Worm (Caenorhabditis elegans) whole organism, L3 larva: ENCODE measurements around the gene idhb-1.

Experiments
- R02D3.7 ChIP-seq: fragments of 150-350 bp; optimal IDR thresholded peaks from 2 replicates; lab custom pipeline; 2014; ENCODE audit warnings: missing biosample characterization, missing genetic modification characterization
- ZK546.5 ChIP-seq: sonication (generic microtip); optimal IDR thresholded peaks from 2 replicates; lab custom pipeline; 2017; ENCODE audit warnings: missing biosample characterization, missing genetic modification characterization
- aly-2 ChIP-seq: fragments of 150-350 bp; optimal IDR thresholded peaks from 2 replicates; lab custom pipeline; 2014; ENCODE audit warnings: missing biosample characterization, missing genetic modification characterization
- ceh-16 ChIP-seq: sonication (generic microtip); optimal IDR thresholded peaks from 2 replicates; lab custom pipeline; 2017; ENCODE audit warnings: missing biosample characterization, missing genetic modification characterization
- ceh-28 ChIP-seq: fragments of 150-350 bp; optimal IDR thresholded peaks from 2 replicates; lab custom pipeline; 2014; ENCODE audit warnings: missing biosample characterization, missing genetic modification reagents, missing genetic modification characterization
- ceh-82 ChIP-seq: fragments of 150-350 bp; optimal IDR thresholded peaks from 2 replicates; lab custom pipeline; 2014; ENCODE audit warnings: missing biosample characterization, missing genetic modification characterization
- ceh-9 ChIP-seq: sonication (generic microtip); optimal IDR thresholded peaks from 2 replicates; lab custom pipeline; 2018; ENCODE audit warnings: missing biosample characterization, missing genetic modification characterization
- daf-12 ChIP-seq: fragments of 150-350 bp; optimal IDR thresholded peaks from 2 replicates; lab custom pipeline; 2014; ENCODE audit warnings: missing biosample characterization, missing genetic modification reagents, missing genetic modification characterization
- egl-27 ChIP-seq: sonication (generic microtip); optimal IDR thresholded peaks from 4 replicates; lab custom pipeline; 2017; ENCODE audit warnings: missing biosample characterization, missing genetic modification reagents, missing genetic modification characterization
- egl-5 ChIP-seq: fragments of 150-350 bp; optimal IDR thresholded peaks from 2 replicates; lab custom pipeline; 2017; ENCODE audit warnings: missing biosample characterization, missing genetic modification reagents, missing genetic modification characterization, inconsistent platforms
- elt-1 ChIP-seq: fragments of 150-350 bp; optimal IDR thresholded peaks from 2 replicates; lab custom pipeline; 2014; ENCODE audit warnings: missing biosample characterization, missing genetic modification characterization
- elt-2 ChIP-seq: sonication (generic microtip); optimal IDR thresholded peaks from 2 replicates; lab custom pipeline; 2016; ENCODE audit warnings: missing genetic modification reagents, mild to moderate bottlenecking, missing genetic modification characterization, missing compliant biosample characterization
- eor-1 ChIP-seq, 2 experiments: fragments of 150-350 bp; optimal IDR thresholded peaks; 2 replicates each; lab custom pipeline; 2014 to 2018; ENCODE audit warnings: missing biosample characterization in 2 of 2, missing genetic modification characterization in 2 of 2
- fkh-10 ChIP-seq: sonication (generic microtip); optimal IDR thresholded peaks from 2 replicates; lab custom pipeline; 2017; ENCODE audit warnings: missing biosample characterization, missing genetic modification reagents, missing genetic modification characterization
- fkh-2 ChIP-seq: fragments of 150-350 bp; optimal IDR thresholded peaks from 2 replicates; lab custom pipeline; 2014; ENCODE audit warnings: missing biosample characterization, missing genetic modification reagents, missing genetic modification characterization
- fos-1 ChIP-seq: fragments of 150-350 bp; optimal IDR thresholded peaks from 2 replicates; lab custom pipeline; 2014; ENCODE audit warnings: missing biosample characterization, missing genetic modification characterization
- hmg-11 ChIP-seq: sonication (generic microtip); optimal IDR thresholded peaks from 2 replicates; lab custom pipeline; 2016; ENCODE audit warnings: missing genetic modification characterization, missing compliant biosample characterization
- lin-15B ChIP-seq: fragments of 150-350 bp; optimal IDR thresholded peaks from 2 replicates; lab custom pipeline; 2014; ENCODE audit warnings: missing biosample characterization, missing genetic modification characterization
- lin-39 ChIP-seq: fragments of 150-350 bp; optimal IDR thresholded peaks from 2 replicates; lab custom pipeline; 2018; ENCODE audit warnings: missing biosample characterization, missing genetic modification reagents, missing genetic modification characterization
- mdl-1 ChIP-seq: fragments of 150-350 bp; optimal IDR thresholded peaks from 2 replicates; lab custom pipeline; 2014; ENCODE audit warnings: missing biosample characterization, missing genetic modification characterization
- mml-1 ChIP-seq: fragments of 150-350 bp; sonication (generic microtip); optimal IDR thresholded peaks from 3 replicates; lab custom pipeline; 2014; ENCODE audit warnings: missing biosample characterization, missing genetic modification characterization
- nfya-1 ChIP-seq: sonication (generic microtip); optimal IDR thresholded peaks from 2 replicates; lab custom pipeline; 2017; ENCODE audit warnings: missing genetic modification characterization, mild to moderate bottlenecking, missing compliant biosample characterization, antibody characterized with exemption, moderate library complexity; ENCODE audit not compliant: insufficient read depth
- nhr-23 ChIP-seq: fragments of 150-350 bp; optimal IDR thresholded peaks from 2 replicates; lab custom pipeline; 2014; ENCODE audit warnings: missing biosample characterization, missing genetic modification reagents, missing genetic modification characterization
- nhr-237 ChIP-seq: fragments of 150-350 bp; optimal IDR thresholded peaks from 2 replicates; lab custom pipeline; 2014; ENCODE audit warnings: missing biosample characterization, missing genetic modification characterization
- nhr-28 ChIP-seq: fragments of 150-350 bp; optimal IDR thresholded peaks from 2 replicates; lab custom pipeline; 2014; ENCODE audit warnings: missing biosample characterization, missing genetic modification characterization
- nhr-43 ChIP-seq: sonication (generic microtip); optimal IDR thresholded peaks from 2 replicates; lab custom pipeline; 2016; ENCODE audit warnings: mild to moderate bottlenecking, missing genetic modification characterization, missing compliant biosample characterization; ENCODE audit not compliant: poor library complexity, severe bottlenecking
- nhr-67 ChIP-seq: fragments of 150-350 bp; optimal IDR thresholded peaks from 2 replicates; lab custom pipeline; 2014; ENCODE audit warnings: missing biosample characterization, missing genetic modification characterization
- pha-4 ChIP-seq: fragments of 150-350 bp; optimal IDR thresholded peaks from 2 replicates; lab custom pipeline; 2014; ENCODE audit warnings: missing biosample characterization, missing genetic modification reagents, missing genetic modification characterization
- pqm-1 ChIP-seq: fragments of 150-350 bp; optimal IDR thresholded peaks from 2 replicates; lab custom pipeline; 2017; ENCODE audit warnings: missing biosample characterization, missing genetic modification characterization, inconsistent platforms
- skn-1 ChIP-seq: fragments of 150-350 bp; optimal IDR thresholded peaks from 2 replicates; lab custom pipeline; 2014; ENCODE audit warnings: missing biosample characterization, missing genetic modification characterization
- tbx-2 ChIP-seq: sonication (generic microtip); optimal IDR thresholded peaks from 2 replicates; lab custom pipeline; 2016; ENCODE audit warnings: mild to moderate bottlenecking, missing genetic modification characterization, missing compliant biosample characterization
- unc-39 ChIP-seq: sonication (generic microtip); optimal IDR thresholded peaks from 4 replicates; lab custom pipeline; 2017; ENCODE audit warnings: missing biosample characterization, missing genetic modification characterization
- unc-62 ChIP-seq: fragments of 150-350 bp; sonication (generic microtip); optimal IDR thresholded peaks from 4 replicates; lab custom pipeline; 2014; ENCODE audit warnings: missing biosample characterization, missing genetic modification reagents, missing genetic modification characterization
- ztf-11 ChIP-seq: fragments of 150-350 bp; optimal IDR thresholded peaks from 2 replicates; lab custom pipeline; 2014; ENCODE audit warnings: missing biosample characterization, missing genetic modification characterization
- ztf-4 ChIP-seq: fragments of 150-350 bp; optimal IDR thresholded peaks from 2 replicates; lab custom pipeline; 2014; ENCODE audit warnings: missing biosample characterization, missing genetic modification characterization

idhb-1 gene

DNA sequence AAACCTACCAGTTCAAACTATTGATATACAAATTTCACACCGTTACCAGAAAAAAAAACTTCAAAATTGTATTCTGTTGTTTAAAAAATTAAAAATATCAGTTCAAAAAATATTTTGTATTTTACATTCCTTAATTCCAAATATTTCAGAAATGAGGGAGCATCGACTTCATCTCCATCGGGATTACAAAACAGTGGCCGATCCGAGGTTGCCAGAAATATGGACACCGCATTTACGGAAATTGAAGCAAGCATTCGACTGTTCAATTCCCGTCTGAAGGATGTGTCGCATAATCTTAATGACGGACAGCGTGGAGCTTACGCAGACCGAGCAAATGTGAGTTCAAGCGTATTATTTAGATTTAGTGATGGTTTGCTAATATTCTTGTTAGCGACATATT is 41.2 kb downstream of the idhb-1 start:
- TF ChIP-seq daf-12 (tag; lab: Kevin White, UChicago) (no peak), ztf-4 (no peak), ZK546.5 (no peak), unc-39 (tag; lab: Kevin White, UChicago) (no peak), lin-39 (tag; lab: Kevin White, UChicago) (no peak), ceh-82 (tag; lab: Kevin White, UChicago) (no peak), ztf-11 (tag; lab: Kevin White, UChicago) (no peak), fkh-2 (tag; lab: Kevin White, UChicago) (no peak), elt-2 (no peak), R02D3.7 (no peak), nhr-237 (tag; lab: Kevin White, UChicago) (no peak), skn-1 (no peak), ceh-9 (tag; lab: Kevin White, UChicago) (no peak), egl-27 (tag; lab: Kevin White, UChicago) (no peak), mdl-1 (tag; lab: Kevin White, UChicago) (no peak), pqm-1 (tag; lab: Kevin White, UChicago) (no peak), nhr-43 (tag; lab: Kevin White, UChicago) (no peak)

DNA sequence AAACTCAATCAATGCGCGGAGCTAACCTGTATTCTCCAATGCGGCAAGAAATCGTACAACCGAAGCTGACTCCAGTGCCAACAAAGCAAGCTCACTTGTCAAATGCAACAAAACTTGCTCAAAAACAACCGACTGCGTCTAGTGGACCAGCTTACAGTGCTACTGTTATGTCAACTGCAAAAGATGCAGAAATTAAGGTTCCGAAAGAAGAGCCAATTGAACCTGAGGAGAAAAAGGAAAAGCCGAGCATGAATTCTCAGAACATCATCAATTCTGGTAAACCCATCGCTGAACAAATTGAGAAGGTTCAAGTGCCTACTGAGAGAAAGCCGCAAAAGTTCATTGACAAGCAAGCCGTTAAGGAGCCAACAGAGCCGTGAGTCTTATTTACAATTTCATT is 42.4 kb downstream of the idhb-1 start:
- TF ChIP-seq aly-2 (no peak), elt-1 (tag; lab: Kevin White, UChicago) (no peak), unc-39 (tag; lab: Kevin White, UChicago) (no peak), lin-39 (tag; lab: Kevin White, UChicago) (no peak), lin-15B (tag; lab: Kevin White, UChicago) (no peak), ZK546.5 (no peak), nhr-67 (tag; lab: Kevin White, UChicago) (no peak), nhr-23 (no peak), unc-62 (GFP tag; lab: Kevin White, UChicago) (no peak), ceh-82 (tag; lab: Kevin White, UChicago) (no peak), skn-1 (no peak), R02D3.7 (no peak), elt-2 (no peak), eor-1 (tag; optimal IDR thresholded peaks at IDR 0.05; lab: Kevin White, UChicago) (no peak), ceh-9 (tag; lab: Kevin White, UChicago) (no peak), ceh-28 (tag; lab: Kevin White, UChicago) (no peak), nfya-1 (tag; lab: Kevin White, UChicago) (no peak), egl-5 (tag; lab: Kevin White, UChicago) (no peak)
- TF ChIP-seq, all 47 proteins: peak for 0

DNA sequence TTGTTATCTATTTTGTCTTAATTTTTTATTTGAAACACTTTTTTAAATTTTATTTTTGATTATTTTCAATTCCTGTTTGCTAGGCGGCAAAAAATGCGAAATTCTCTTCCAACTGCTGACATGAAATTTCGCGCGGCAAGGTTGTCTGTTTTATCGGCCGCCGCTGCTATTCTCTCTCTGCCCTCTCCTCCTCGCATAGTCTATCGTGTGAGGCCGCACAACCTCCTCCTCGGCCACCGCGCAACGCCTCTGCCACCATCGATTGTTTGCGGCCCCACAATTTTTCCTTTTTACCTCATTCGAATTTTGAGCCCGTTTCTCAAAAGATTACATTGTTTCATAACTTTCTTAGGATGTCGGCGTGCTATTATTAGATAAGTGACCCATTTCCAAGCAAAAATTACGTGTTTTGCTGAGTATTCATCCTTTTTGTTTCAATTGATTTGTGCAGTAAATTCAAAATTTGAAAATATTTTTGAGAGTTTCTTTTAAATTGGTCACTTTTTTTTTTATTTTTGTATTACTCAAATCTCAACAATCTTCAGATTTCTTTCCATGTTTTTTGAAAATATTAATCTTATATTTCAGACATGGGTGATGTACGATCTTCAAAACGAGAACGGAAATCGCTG is 46.5 kb downstream of the idhb-1 start, which contains the start of gene F28H6.4:
F28H6.4 (plus strand) TSS at position 582 of the 632 bp plus-strand sequence.
- TF ChIP-seq nhr-43 (tag; lab: Kevin White, UChicago): no peak
- no peak for TF ChIP-seq ceh-16 (tag; lab: Kevin White, UChicago)
- no peak for TF ChIP-seq ceh-82 (tag; lab: Kevin White, UChicago)
- peak; percentile 34 for TF ChIP-seq pha-4 (tag; lab: Kevin White, UChicago)
- peak; percentile 3 for TF ChIP-seq lin-39 (tag; lab: Kevin White, UChicago)
- TF ChIP-seq nhr-237 (tag; lab: Kevin White, UChicago): no peak
- TF ChIP-seq nhr-28: no peak
- TF ChIP-seq fkh-10: no peak
- peak; percentile 3 for TF ChIP-seq elt-2
- TF ChIP-seq fkh-2 (tag; lab: Kevin White, UChicago): no peak
- TF ChIP-seq tbx-2 (tag; lab: Kevin White, UChicago): no peak
- peak; percentile 31 for TF ChIP-seq nfya-1 (tag; lab: Kevin White, UChicago)
- no peak for TF ChIP-seq fos-1 (tag; lab: Kevin White, UChicago)
- TF ChIP-seq mml-1 (tag; lab: Kevin White, UChicago): no peak
- no peak for TF ChIP-seq unc-62 (GFP tag; lab: Kevin White, UChicago)
- TF ChIP-seq lin-15B (tag; lab: Kevin White, UChicago): peak; percentile 16
- TF ChIP-seq egl-5 (tag; lab: Kevin White, UChicago): no peak
- no peak for TF ChIP-seq ZK546.5
- TF ChIP-seq hmg-11 (tag; lab: Kevin White, UChicago): peak; percentile 43
- TF ChIP-seq, all 47 proteins: peak for 6

DNA sequence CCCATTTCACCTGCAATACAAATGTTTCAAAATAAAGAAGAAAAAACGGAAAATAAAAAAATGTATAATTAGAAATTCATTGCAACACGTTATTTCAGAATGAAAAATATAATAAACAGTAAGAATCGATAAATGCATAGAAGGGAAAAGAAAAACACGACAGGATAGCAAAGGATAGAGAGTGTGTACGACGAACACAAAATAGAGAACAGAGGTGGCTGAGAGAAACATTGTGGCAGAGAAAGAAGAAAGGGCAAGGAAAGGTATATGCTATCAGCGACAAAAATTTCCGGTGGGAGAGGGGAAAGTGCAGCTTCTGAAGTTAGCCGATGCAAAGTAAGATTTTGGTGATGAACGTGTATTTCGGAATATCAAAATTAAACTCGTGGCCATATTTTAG is 48.0 kb downstream of the idhb-1 start, which contains the start of gene F28H6.6:
F28H6.6 (minus strand) TSS at position 10 of the 400 bp plus-strand sequence.
- TF ChIP-seq fkh-2 (tag; lab: Kevin White, UChicago) (no peak), pha-4 (tag; lab: Kevin White, UChicago) (peak; percentile 29), elt-1 (tag; lab: Kevin White, UChicago) (no peak)
- TF ChIP-seq, all 47 proteins: peak for 1
